Worm (Caenorhabditis elegans): ENCODE measurements around the gene srx-88.

The srx-88 gene

ce11 chrV:11535504-11536062 is 47.7 kb upstream of the srx-88 start:
- no peak for TF ChIP-seq nhr-12 (tag; optimal IDR thresholded peaks at IDR 0.05)
- TF ChIP-seq lsy-2 (tag; optimal IDR thresholded peaks at IDR 0.05), result peak in 1 of 2 experiments; percentile 37
- TF ChIP-seq rnt-1 (tag; optimal IDR thresholded peaks at IDR 0.05), result peak; percentile 67
- no peak for TF ChIP-seq irx-1 (tag; optimal IDR thresholded peaks at IDR 0.05)
- TF ChIP-seq sup-37 (GFP tag; optimal IDR thresholded peaks at IDR 0.05), result no peak
- TF ChIP-seq ceh-63 (GFP tag; optimal IDR thresholded peaks at IDR 0.05), result no peak
- TF ChIP-seq fos-1 (tag; optimal IDR thresholded peaks at IDR 0.05), result no peak
- no peak for TF ChIP-seq vab-15 (tag; optimal IDR thresholded peaks at IDR 0.05)
- peak; percentile 11 for TF ChIP-seq snu-23 (GFP tag; optimal IDR thresholded peaks at IDR 0.05)
- TF ChIP-seq nhr-85 (tag), result peak; percentile 34
- TF ChIP-seq nhr-20 (tag; optimal IDR thresholded peaks at IDR 0.05), result peak; percentile 1
- no peak for TF ChIP-seq ztf-4 (tag; optimal IDR thresholded peaks at IDR 0.05)
- no peak for TF ChIP-seq sox-4 (tag; optimal IDR thresholded peaks at IDR 0.05)
- TF ChIP-seq nhr-71 (tag; optimal IDR thresholded peaks at IDR 0.05), result peak; percentile 55
- no peak for TF ChIP-seq nhr-28 (tag; optimal IDR thresholded peaks at IDR 0.05)
- TF ChIP-seq efl-1 (optimal IDR thresholded peaks at IDR 0.05), result no peak
- TF ChIP-seq efl-1 (GFP tag; optimal IDR thresholded peaks at IDR 0.05 in 1 of 2), result peak in 1 of 2 experiments; percentile 90
- TF ChIP-seq elt-3 (tag; optimal IDR thresholded peaks at IDR 0.05), result no peak
- TF ChIP-seq nhr-47 (tag; optimal IDR thresholded peaks at IDR 0.05), result peak; percentile 0
- no peak for TF ChIP-seq mab-9 (GFP tag; IDR thresholded peaks at IDR 0.05)
- TF ChIP-seq unc-86 (tag; optimal IDR thresholded peaks at IDR 0.05), result no peak
- TF ChIP-seq lin-13 (GFP tag; optimal IDR thresholded peaks at IDR 0.05), result no peak
- TF ChIP-seq lin-14 (GFP tag; optimal IDR thresholded peaks at IDR 0.05), result peak; percentile 61
- peak; percentile 17; the same call in 1 of the 2 replicates for TF ChIP-seq nhr-19 (GFP tag; conservative IDR thresholded peaks at IDR 0.05)
- peak; percentile 66 for TF ChIP-seq elt-2 (tag; optimal IDR thresholded peaks at IDR 0.05)
- no peak for TF ChIP-seq mef-2 (tag; optimal IDR thresholded peaks at IDR 0.05)
- TF ChIP-seq C04F5.9 (tag; optimal IDR thresholded peaks at IDR 0.05), result no peak
- no peak for TF ChIP-seq ama-1 (optimal IDR thresholded peaks at IDR 0.05)
- peak in 1 of 2 experiments; percentile 38 for TF ChIP-seq lin-35 (GFP tag; optimal IDR thresholded peaks at IDR 0.05)
- no peak for TF ChIP-seq unc-130 (tag; optimal IDR thresholded peaks at IDR 0.05)
- TF ChIP-seq blmp-1 (tag; optimal IDR thresholded peaks at IDR 0.05), result peak; percentile 51
- no peak for TF ChIP-seq isw-1 (GFP tag; IDR thresholded peaks at IDR 0.05)
- no peak for TF ChIP-seq pax-3 (tag; optimal IDR thresholded peaks at IDR 0.05)
- peak; percentile 10 for TF ChIP-seq mep-1 (tag; optimal IDR thresholded peaks at IDR 0.05)

- TF ChIP-seq nhr-90 (tag; optimal IDR thresholded peaks at IDR 0.05; ENCODE audit: poor library complexity), result no peak
- no peak for TF ChIP-seq elt-2 (tag; optimal IDR thresholded peaks at IDR 0.05)
- TF ChIP-seq unc-86 (tag; optimal IDR thresholded peaks at IDR 0.05), result no peak
- no peak for TF ChIP-seq C04F5.9 (tag; optimal IDR thresholded peaks at IDR 0.05)
- TF ChIP-seq lin-14 (GFP tag; optimal IDR thresholded peaks at IDR 0.05), result peak; percentile 62
- TF ChIP-seq efl-1 (optimal IDR thresholded peaks at IDR 0.05), result no peak
- peak in 1 of 2 experiments; percentile 83 for TF ChIP-seq efl-1 (GFP tag; optimal IDR thresholded peaks at IDR 0.05 in 1 of 2)
- TF ChIP-seq swsn-7 (tag; optimal IDR thresholded peaks at IDR 0.05), result no peak
- TF ChIP-seq mef-2 (tag; optimal IDR thresholded peaks at IDR 0.05), result no peak
- no peak for TF ChIP-seq fkh-10 (GFP tag; optimal IDR thresholded peaks at IDR 0.05)
- no peak for TF ChIP-seq mab-9 (GFP tag; IDR thresholded peaks at IDR 0.05)
- TF ChIP-seq nhr-85 (tag), result peak; percentile 46
- TF ChIP-seq aly-2 (tag; optimal IDR thresholded peaks at IDR 0.05), result no peak
- TF ChIP-seq xbp-1 (tag; optimal IDR thresholded peaks at IDR 0.05), result no peak
- TF ChIP-seq nhr-76 (tag; optimal IDR thresholded peaks at IDR 0.05), result no peak
- TF ChIP-seq lin-39 (tag; optimal IDR thresholded peaks at IDR 0.05), result no peak
- no peak for TF ChIP-seq unc-98 (GFP tag; IDR thresholded peaks at IDR 0.05)
- no peak for TF ChIP-seq skn-1 (tag; optimal IDR thresholded peaks at IDR 0.05)
Observed at ce11 chrV:11536667-11537066, 46.6 kb upstream of the srx-88 start.

Data from whole organism, L1 larva.